Worm (Caenorhabditis elegans): ENCODE results near the gene aex-4.

DNA sequence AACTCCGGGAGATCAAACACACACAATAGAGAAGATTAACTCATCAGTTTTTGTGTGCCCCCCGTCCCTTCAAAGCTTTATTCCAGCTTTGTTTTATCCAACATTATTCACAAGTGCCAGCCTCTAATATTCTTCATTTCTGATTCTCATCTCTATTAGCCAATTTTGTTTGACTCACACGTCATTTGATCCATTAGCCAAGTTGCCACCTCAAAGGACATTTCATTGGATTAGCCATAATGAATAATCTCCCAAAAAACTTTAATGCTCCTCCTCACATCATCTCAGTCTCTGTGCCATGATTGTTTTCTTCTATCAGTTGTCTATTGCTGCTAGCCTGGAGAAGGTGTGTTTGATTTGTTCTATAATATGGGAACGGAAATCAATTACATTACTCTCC is 3.6 kb upstream of the aex-4 start:
- no peak for TF ChIP-seq pqm-1 (tag; optimal IDR thresholded peaks at IDR 0.05)
- TF ChIP-seq nhr-11 (tag; optimal IDR thresholded peaks at IDR 0.05), result no peak
- TF ChIP-seq snpc-4 (tag; optimal IDR thresholded peaks at IDR 0.05), result no peak
- no peak for TF ChIP-seq aly-2 (tag; optimal IDR thresholded peaks at IDR 0.05)
- TF ChIP-seq fkh-2 (tag; optimal IDR thresholded peaks at IDR 0.05), result no peak
- TF ChIP-seq nhr-25 (tag; optimal IDR thresholded peaks at IDR 0.05), result no peak

Data from whole organism, L3 larva.